Worm (Caenorhabditis elegans) whole organism, L3 larva: ENCODE data around the gene ZK1307.7.

ENCODE experiments used
- R02D3.7 ChIP-seq: fragments of 150-350 bp; optimal IDR thresholded peaks from 2 replicates; lab custom pipeline; 2014; ENCODE audit warnings: missing biosample characterization, missing genetic modification characterization
- aly-2 ChIP-seq: fragments of 150-350 bp; optimal IDR thresholded peaks from 2 replicates; lab custom pipeline; 2014; ENCODE audit warnings: missing biosample characterization, missing genetic modification characterization
- ama-1 ChIP-seq: fragments of 150-350 bp; optimal IDR thresholded peaks from 2 replicates; lab custom pipeline; 2018
- ceh-16 ChIP-seq: sonication (generic microtip); optimal IDR thresholded peaks from 2 replicates; lab custom pipeline; 2017; ENCODE audit warnings: missing biosample characterization, missing genetic modification characterization
- ceh-28 ChIP-seq: fragments of 150-350 bp; optimal IDR thresholded peaks from 2 replicates; lab custom pipeline; 2014; ENCODE audit warnings: missing biosample characterization, missing genetic modification reagents, missing genetic modification characterization
- ceh-9 ChIP-seq: sonication (generic microtip); optimal IDR thresholded peaks from 2 replicates; lab custom pipeline; 2018; ENCODE audit warnings: missing biosample characterization, missing genetic modification characterization
- daf-12 ChIP-seq: fragments of 150-350 bp; optimal IDR thresholded peaks from 2 replicates; lab custom pipeline; 2014; ENCODE audit warnings: missing biosample characterization, missing genetic modification reagents, missing genetic modification characterization
- egl-5 ChIP-seq: fragments of 150-350 bp; optimal IDR thresholded peaks from 2 replicates; lab custom pipeline; 2017; ENCODE audit warnings: missing biosample characterization, missing genetic modification reagents, missing genetic modification characterization, inconsistent platforms
- elt-2 ChIP-seq: sonication (generic microtip); optimal IDR thresholded peaks from 2 replicates; lab custom pipeline; 2016; ENCODE audit warnings: missing genetic modification reagents, mild to moderate bottlenecking, missing genetic modification characterization, missing compliant biosample characterization
- eor-1 ChIP-seq, 2 experiments: fragments of 150-350 bp; optimal IDR thresholded peaks; 2 replicates each; lab custom pipeline; 2014 to 2018; ENCODE audit warnings: missing biosample characterization in 2 of 2, missing genetic modification characterization in 2 of 2
- fkh-10 ChIP-seq: sonication (generic microtip); optimal IDR thresholded peaks from 2 replicates; lab custom pipeline; 2017; ENCODE audit warnings: missing biosample characterization, missing genetic modification reagents, missing genetic modification characterization
- fkh-2 ChIP-seq: fragments of 150-350 bp; optimal IDR thresholded peaks from 2 replicates; lab custom pipeline; 2014; ENCODE audit warnings: missing biosample characterization, missing genetic modification reagents, missing genetic modification characterization
- fos-1 ChIP-seq: fragments of 150-350 bp; optimal IDR thresholded peaks from 2 replicates; lab custom pipeline; 2014; ENCODE audit warnings: missing biosample characterization, missing genetic modification characterization
- hmg-11 ChIP-seq: sonication (generic microtip); optimal IDR thresholded peaks from 2 replicates; lab custom pipeline; 2016; ENCODE audit warnings: missing genetic modification characterization, missing compliant biosample characterization
- jun-1 ChIP-seq: fragments of 150-350 bp; optimal IDR thresholded peaks from 2 replicates; lab custom pipeline; 2014; ENCODE audit warnings: missing biosample characterization, missing genetic modification reagents, missing genetic modification characterization
- lin-15B ChIP-seq: fragments of 150-350 bp; optimal IDR thresholded peaks from 2 replicates; lab custom pipeline; 2014; ENCODE audit warnings: missing biosample characterization, missing genetic modification characterization
- lin-39 ChIP-seq: fragments of 150-350 bp; optimal IDR thresholded peaks from 2 replicates; lab custom pipeline; 2018; ENCODE audit warnings: missing biosample characterization, missing genetic modification reagents, missing genetic modification characterization
- lsy-12 ChIP-seq: sonication (generic microtip); optimal IDR thresholded peaks from 2 replicates; lab custom pipeline; 2016; ENCODE audit warnings: mild to moderate bottlenecking, missing genetic modification characterization, missing compliant biosample characterization
- mdl-1 ChIP-seq: fragments of 150-350 bp; optimal IDR thresholded peaks from 2 replicates; lab custom pipeline; 2014; ENCODE audit warnings: missing biosample characterization, missing genetic modification characterization
- nfya-1 ChIP-seq: sonication (generic microtip); optimal IDR thresholded peaks from 2 replicates; lab custom pipeline; 2017; ENCODE audit warnings: missing genetic modification characterization, mild to moderate bottlenecking, missing compliant biosample characterization, antibody characterized with exemption, moderate library complexity; ENCODE audit not compliant: insufficient read depth
- nhr-12 ChIP-seq: fragments of 150-350 bp; optimal IDR thresholded peaks from 2 replicates; lab custom pipeline; 2014; ENCODE audit warnings: missing biosample characterization, missing genetic modification characterization
- nhr-23 ChIP-seq: fragments of 150-350 bp; optimal IDR thresholded peaks from 2 replicates; lab custom pipeline; 2014; ENCODE audit warnings: missing biosample characterization, missing genetic modification reagents, missing genetic modification characterization
- nhr-237 ChIP-seq: fragments of 150-350 bp; optimal IDR thresholded peaks from 2 replicates; lab custom pipeline; 2014; ENCODE audit warnings: missing biosample characterization, missing genetic modification characterization
- nhr-25 ChIP-seq: sonication (generic microtip); optimal IDR thresholded peaks from 2 replicates; lab custom pipeline; 2017; ENCODE audit warnings: missing biosample characterization, missing genetic modification characterization
- nhr-28 ChIP-seq: fragments of 150-350 bp; optimal IDR thresholded peaks from 2 replicates; lab custom pipeline; 2014; ENCODE audit warnings: missing biosample characterization, missing genetic modification characterization
- nhr-43 ChIP-seq: sonication (generic microtip); optimal IDR thresholded peaks from 2 replicates; lab custom pipeline; 2016; ENCODE audit warnings: mild to moderate bottlenecking, missing genetic modification characterization, missing compliant biosample characterization; ENCODE audit not compliant: poor library complexity, severe bottlenecking
- nhr-67 ChIP-seq: fragments of 150-350 bp; optimal IDR thresholded peaks from 2 replicates; lab custom pipeline; 2014; ENCODE audit warnings: missing biosample characterization, missing genetic modification characterization
- nhr-76 ChIP-seq: fragments of 150-350 bp; sonication (generic microtip); optimal IDR thresholded peaks from 5 replicates; lab custom pipeline; 2014; ENCODE audit warnings: missing biosample characterization, missing genetic modification characterization
- nhr-77 ChIP-seq: fragments of 150-350 bp; optimal IDR thresholded peaks from 2 replicates; lab custom pipeline; 2014; ENCODE audit warnings: missing biosample characterization, missing genetic modification characterization
- pha-4 ChIP-seq: fragments of 150-350 bp; optimal IDR thresholded peaks from 2 replicates; lab custom pipeline; 2014; ENCODE audit warnings: missing biosample characterization, missing genetic modification reagents, missing genetic modification characterization
- pqm-1 ChIP-seq: fragments of 150-350 bp; optimal IDR thresholded peaks from 2 replicates; lab custom pipeline; 2017; ENCODE audit warnings: missing biosample characterization, missing genetic modification characterization, inconsistent platforms
- skn-1 ChIP-seq: fragments of 150-350 bp; optimal IDR thresholded peaks from 2 replicates; lab custom pipeline; 2014; ENCODE audit warnings: missing biosample characterization, missing genetic modification characterization
- snpc-4 ChIP-seq: fragments of 150-350 bp; optimal IDR thresholded peaks from 2 replicates; lab custom pipeline; 2014; ENCODE audit warnings: missing biosample characterization, missing genetic modification characterization
- tbx-2 ChIP-seq: sonication (generic microtip); optimal IDR thresholded peaks from 2 replicates; lab custom pipeline; 2016; ENCODE audit warnings: mild to moderate bottlenecking, missing genetic modification characterization, missing compliant biosample characterization
- unc-39 ChIP-seq: sonication (generic microtip); optimal IDR thresholded peaks from 4 replicates; lab custom pipeline; 2017; ENCODE audit warnings: missing biosample characterization, missing genetic modification characterization
- unc-62 ChIP-seq: fragments of 150-350 bp; sonication (generic microtip); optimal IDR thresholded peaks from 4 replicates; lab custom pipeline; 2014; ENCODE audit warnings: missing biosample characterization, missing genetic modification reagents, missing genetic modification characterization
- zag-1 ChIP-seq: fragments of 150-350 bp; optimal IDR thresholded peaks from 2 replicates; lab custom pipeline; 2014; ENCODE audit warnings: missing biosample characterization, missing genetic modification characterization
- ztf-11 ChIP-seq: fragments of 150-350 bp; optimal IDR thresholded peaks from 2 replicates; lab custom pipeline; 2014; ENCODE audit warnings: missing biosample characterization, missing genetic modification characterization
- ztf-4 ChIP-seq: fragments of 150-350 bp; optimal IDR thresholded peaks from 2 replicates; lab custom pipeline; 2014; ENCODE audit warnings: missing biosample characterization, missing genetic modification characterization

The ZK1307.7 gene

ce11 chrII:9653679-9654078 is 17.3 kb downstream of the ZK1307.7 start, which contains the start of gene ZK1307.2:
TSS of gene ZK1307.2 (minus strand) at chrII:9653952.
- no peak for TF ChIP-seq hmg-11 (tag; lab: Kevin White, UChicago)
- TF ChIP-seq nhr-12: no peak
- TF ChIP-seq ztf-11 (tag; lab: Kevin White, UChicago): no peak
- no peak for TF ChIP-seq nhr-43
- no peak for TF ChIP-seq unc-62 (GFP tag; lab: Kevin White, UChicago)
- TF ChIP-seq ztf-4 (tag; lab: Kevin White, UChicago): no peak
- no peak for TF ChIP-seq nhr-25 (tag; lab: Kevin White, UChicago)
- TF ChIP-seq snpc-4: no peak
- no peak for TF ChIP-seq nhr-28
- no peak for TF ChIP-seq fkh-10 (GFP tag; lab: Kevin White, UChicago)
- TF ChIP-seq zag-1 (tag; lab: Kevin White, UChicago): no peak
- TF ChIP-seq nhr-76: no peak
- TF ChIP-seq tbx-2: no peak
- no peak for TF ChIP-seq fos-1 (tag; lab: Kevin White, UChicago)

ce11 chrII:9655530-9656139 is 19.2 kb downstream of the ZK1307.7 start, which contains the start of gene ZK1307.1:
TSS of gene ZK1307.1 (minus strand) at chrII:9655580.
- no peak for TF ChIP-seq ama-1 (lab: Kevin White, UChicago)
- TF ChIP-seq fos-1 (tag; lab: Kevin White, UChicago): no peak
- TF ChIP-seq lin-39: no peak
- TF ChIP-seq nhr-67 (tag; lab: Kevin White, UChicago): no peak
- TF ChIP-seq hmg-11 (tag; lab: Kevin White, UChicago): no peak
- no peak for TF ChIP-seq ztf-4 (tag; lab: Kevin White, UChicago)
- TF ChIP-seq nhr-76: no peak
- no peak for TF ChIP-seq nhr-28
- peak; percentile 13 for TF ChIP-seq pqm-1 (tag; lab: Kevin White, UChicago)
- TF ChIP-seq elt-2 (tag; lab: Kevin White, UChicago): peak; percentile 17
- TF ChIP-seq ceh-28 (tag; lab: Kevin White, UChicago): no peak

- no peak for TF ChIP-seq nhr-237 (tag; lab: Kevin White, UChicago)
- TF ChIP-seq ztf-4 (tag; lab: Kevin White, UChicago): no peak
- TF ChIP-seq nhr-25 (tag; lab: Kevin White, UChicago): no peak
- TF ChIP-seq ama-1 (lab: Kevin White, UChicago): no peak
- TF ChIP-seq fkh-10 (GFP tag; lab: Kevin White, UChicago): no peak
- no peak for TF ChIP-seq snpc-4
- no peak for TF ChIP-seq ceh-16 (tag; lab: Kevin White, UChicago)
- TF ChIP-seq nfya-1 (tag; lab: Kevin White, UChicago): no peak
- TF ChIP-seq daf-12 (tag; lab: Kevin White, UChicago): no peak
- TF ChIP-seq nhr-67 (tag; lab: Kevin White, UChicago): no peak
- no peak for TF ChIP-seq lin-39
- peak; percentile 87 for TF ChIP-seq elt-2 (tag; lab: Kevin White, UChicago)
- TF ChIP-seq fkh-2 (tag; lab: Kevin White, UChicago): no peak
- TF ChIP-seq lsy-12 (tag; lab: Kevin White, UChicago): peak; percentile 11
- TF ChIP-seq nhr-76: no peak
- TF ChIP-seq nhr-77 (tag; lab: Kevin White, UChicago): no peak
- no peak for TF ChIP-seq mdl-1 (tag; lab: Kevin White, UChicago)
- no peak for TF ChIP-seq lin-15B (tag; lab: Kevin White, UChicago)
- TF ChIP-seq pqm-1 (tag; lab: Kevin White, UChicago): peak; percentile 74
- TF ChIP-seq nhr-12: no peak
- TF ChIP-seq R02D3.7: no peak
- no peak for TF ChIP-seq skn-1
- no peak for TF ChIP-seq ceh-9
- TF ChIP-seq pha-4 (tag; lab: Kevin White, UChicago): peak; percentile 47
- TF ChIP-seq aly-2: no peak
- TF ChIP-seq hmg-11 (tag; lab: Kevin White, UChicago): no peak
- no peak for TF ChIP-seq egl-5 (tag; lab: Kevin White, UChicago)
- no peak for TF ChIP-seq jun-1 (tag; lab: Kevin White, UChicago)
- peak; percentile 44 for TF ChIP-seq nhr-23 (tag; lab: Kevin White, UChicago)
- TF ChIP-seq zag-1 (tag; lab: Kevin White, UChicago): no peak
- no peak for TF ChIP-seq tbx-2
- TF ChIP-seq eor-1 (tag; optimal IDR thresholded peaks at IDR 0.05; lab: Kevin White, UChicago): no peak
- no peak for TF ChIP-seq fos-1 (tag; lab: Kevin White, UChicago)
- TF ChIP-seq unc-39: no peak
- TF ChIP-seq nhr-43: peak; percentile 41
Observed at ce11 chrII:9656210-9656755, 19.9 kb downstream of the ZK1307.7 start, which contains the start of gene gstk-1. TSS of gene gstk-1 (plus strand) at chrII:9656705.
